Worm (Caenorhabditis elegans): ENCODE data around the gene Y57G7A.5.

DNA sequence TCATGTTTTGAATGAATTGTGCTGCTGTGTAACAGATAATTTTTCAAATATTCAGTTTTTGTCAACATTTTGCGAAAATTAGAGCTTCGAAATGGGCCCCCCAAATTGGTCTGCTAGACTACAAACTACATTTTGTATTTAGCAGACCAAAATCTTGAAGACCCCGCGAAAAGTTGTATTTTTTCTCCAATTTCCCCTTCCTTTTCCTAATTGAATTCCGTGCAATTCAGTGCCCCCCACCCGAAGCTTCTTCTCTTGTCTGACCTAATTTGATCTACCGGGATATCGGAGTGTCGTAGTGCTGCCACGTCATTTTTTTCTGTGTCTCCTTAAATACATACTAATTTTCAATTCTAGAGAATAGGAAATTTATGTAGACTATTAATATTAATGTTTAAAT, 48.7 kb upstream of the Y57G7A.5 start:
- TF ChIP-seq ztf-6 (GFP tag; IDR thresholded peaks at IDR 0.05) (no peak), ztf-22 (GFP tag; optimal IDR thresholded peaks at IDR 0.05) (no peak), egl-18 (GFP tag; IDR thresholded peaks at IDR 0.05) (no peak), ekl-4 (GFP tag; IDR thresholded peaks at IDR 0.05) (no peak), cebp-2 (GFP tag; IDR thresholded peaks at IDR 0.05) (no peak), F49E8.2 (tag; optimal IDR thresholded peaks at IDR 0.05; ENCODE audit: insufficient read depth) (no peak), Y56A3A.18 (GFP tag; IDR thresholded peaks at IDR 0.05) (no peak), somi-1 (GFP tag; optimal IDR thresholded peaks at IDR 0.05) (no peak), snpc-4 (GFP tag; optimal IDR thresholded peaks at IDR 0.05) (no peak), snpc-4 (tag; optimal IDR thresholded peaks at IDR 0.05) (no peak)

Measured in whole organism, young adult.